Fruit fly (Drosophila melanogaster) Kc167 (cell line): ENCODE results near the gene CG32266.
A peak's percentile ranks its signal among the peaks of the same experiment; 100 is the strongest.

ENCODE experiments used
- insv ChIP-seq: fragments of >200 bp; optimal IDR thresholded peaks from 3 replicates; lab custom pipeline; 2018; ENCODE audit warnings: missing external identifiers
- psq ChIP-seq: fragments of >200 bp; optimal IDR thresholded peaks from 2 replicates; lab custom pipeline; 2017; ENCODE audit warnings: missing external identifiers

- TF ChIP-seq insv (lab: Kevin White, UChicago) (no peak), psq (lab: Kevin White, UChicago) (peak; percentile 2)
These were observed 20.5 kb downstream of the CG32266 start, which contains the start of the genes CG32263 and PIG-B for dm6 chr3L:3811089-3811488.
